Fruit fly (Drosophila melanogaster): ENCODE measurements around the gene CG8944.
A peak's percentile ranks its signal among the peaks of the same experiment; 100 is the strongest.

CG8944 gene

DNA sequence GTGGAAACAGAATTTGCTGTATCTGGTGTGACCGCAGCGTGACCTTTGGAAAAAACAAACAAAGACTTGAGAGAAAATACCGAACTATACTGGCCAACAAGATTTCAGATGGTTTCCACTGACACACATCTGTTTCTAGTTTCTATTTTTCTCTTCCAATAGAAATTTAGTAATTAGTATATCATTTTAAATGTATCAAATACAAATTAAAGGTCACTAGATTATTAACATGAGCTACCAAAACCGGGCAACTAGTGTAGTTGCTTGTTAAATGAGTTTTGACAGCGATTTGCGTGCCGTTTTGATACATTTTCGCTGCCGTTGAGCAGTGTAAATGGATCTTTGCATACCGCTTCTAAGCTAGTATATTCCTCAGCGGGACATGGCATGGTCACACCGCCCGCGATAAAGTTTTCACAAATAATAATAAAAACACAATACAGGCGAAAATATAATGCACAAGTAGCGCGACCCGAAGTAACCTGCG is 42.3 kb downstream of the CG8944 start, which contains the start of the genes Pis and Hap40:
Gene Pis (minus strand): TSS at position 51 of the 487 bp plus-strand sequence.
Gene Hap40 (plus strand): TSS at position 406 of the 487 bp plus-strand sequence.
- peak; percentile 38 for TF ChIP-seq noc (tag; optimal IDR thresholded peaks at IDR 0.05)

DNA sequence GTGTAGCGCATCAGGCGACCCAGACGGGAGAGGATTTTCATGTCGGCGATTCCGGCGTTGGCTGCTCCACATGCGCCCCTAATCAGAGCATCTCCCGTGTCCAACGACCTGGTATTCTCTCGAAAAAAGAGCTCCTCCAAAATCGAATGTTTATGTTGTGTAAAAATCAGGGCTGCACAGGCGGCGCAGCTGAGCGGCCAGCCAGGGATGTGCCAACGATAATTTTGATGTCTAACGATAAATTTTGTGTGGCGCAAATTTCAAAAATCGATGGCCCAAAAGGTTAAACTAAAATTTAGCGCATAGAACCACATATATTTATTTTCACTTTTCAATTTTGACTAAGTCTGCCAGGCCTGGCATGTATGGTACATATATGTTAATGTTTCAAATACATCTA is 45.0 kb downstream of the CG8944 start, which contains the start of gene CG9240:
Gene CG9240 (minus strand): TSS at position 213 of the 400 bp plus-strand sequence.
- TF ChIP-seq noc (tag; optimal IDR thresholded peaks at IDR 0.05): no peak

DNA sequence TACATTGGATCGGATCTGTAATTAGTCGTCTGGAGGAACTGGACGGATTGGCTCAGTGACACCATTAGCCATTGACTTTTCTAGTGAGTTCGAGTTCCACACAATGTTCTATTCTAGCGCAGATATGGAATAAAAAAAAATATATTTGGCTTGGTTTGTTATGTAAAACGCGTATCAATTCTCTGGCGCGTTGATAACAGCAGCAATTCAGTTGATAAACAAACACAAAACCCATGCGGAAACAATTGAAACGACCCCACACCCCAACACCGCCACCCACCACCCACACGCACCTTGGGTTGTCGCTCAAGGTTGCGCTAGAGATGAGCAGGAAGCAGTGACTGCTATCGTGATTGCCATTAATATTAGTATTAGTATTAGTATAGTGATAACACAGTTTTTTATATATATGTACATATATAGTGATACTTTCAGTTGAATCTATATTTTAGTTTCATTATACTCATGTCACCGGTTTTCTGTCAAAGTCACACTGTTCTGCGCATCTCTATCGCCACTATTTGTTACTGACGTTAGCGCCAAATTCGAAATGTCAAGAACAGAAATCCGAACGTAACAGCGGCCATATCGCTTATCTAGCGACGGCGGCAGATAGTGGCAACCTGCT is 48.3 kb downstream of the CG8944 start:
- peak; percentile 94 for TF ChIP-seq noc (tag; optimal IDR thresholded peaks at IDR 0.05)

DNA sequence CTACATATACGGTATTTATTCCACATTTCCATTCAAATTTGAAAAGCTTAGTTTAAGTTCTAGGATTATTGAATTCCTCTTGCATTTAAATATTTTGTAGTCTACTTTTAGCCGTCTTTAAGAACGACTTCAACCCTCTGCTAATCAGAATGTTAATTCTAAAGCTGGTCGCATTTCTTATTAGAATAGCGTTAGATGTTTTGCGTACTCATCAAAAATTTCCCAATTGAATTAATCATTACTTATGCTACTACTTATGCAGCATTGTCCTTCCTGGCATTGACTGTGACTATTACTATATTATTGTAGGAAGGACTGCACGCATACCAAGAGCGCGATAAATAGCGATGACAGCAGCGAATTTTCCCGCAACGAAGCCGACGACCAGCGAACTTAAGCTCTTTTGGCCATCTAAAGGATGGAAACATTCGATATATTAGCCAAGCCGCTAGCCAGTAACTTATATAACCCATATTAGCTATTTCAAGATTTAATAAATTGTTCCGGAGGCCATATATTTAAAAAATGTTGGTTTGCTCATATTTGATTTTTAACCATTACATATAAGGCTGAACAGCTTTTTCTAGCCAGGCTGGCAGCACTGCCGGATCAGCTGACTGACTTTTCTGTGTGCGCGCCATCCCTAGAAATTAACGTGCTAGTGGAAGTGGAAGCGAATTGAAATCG is 49.0 kb downstream of the CG8944 start, which contains the start of gene CG8128:
Gene CG8128 (plus strand): TSS at position 641 of the 687 bp plus-strand sequence.
- TF ChIP-seq noc (tag; optimal IDR thresholded peaks at IDR 0.05): no peak

Data from whole organism, larva.